Fruit fly (Drosophila melanogaster) S2 (cell line): Measurements from ENCODE around the gene Acn.

Experiments used
- CG8478 ChIP-seq: fragments of >200 bp; optimal IDR thresholded peaks from 2 replicates; lab custom pipeline; 2018
- CTCF ChIP-seq, 2 experiments: fragments of >200 bp; optimal IDR thresholded peaks; 2 replicates each; lab custom pipeline; 2018

Gene Acn

DNA sequence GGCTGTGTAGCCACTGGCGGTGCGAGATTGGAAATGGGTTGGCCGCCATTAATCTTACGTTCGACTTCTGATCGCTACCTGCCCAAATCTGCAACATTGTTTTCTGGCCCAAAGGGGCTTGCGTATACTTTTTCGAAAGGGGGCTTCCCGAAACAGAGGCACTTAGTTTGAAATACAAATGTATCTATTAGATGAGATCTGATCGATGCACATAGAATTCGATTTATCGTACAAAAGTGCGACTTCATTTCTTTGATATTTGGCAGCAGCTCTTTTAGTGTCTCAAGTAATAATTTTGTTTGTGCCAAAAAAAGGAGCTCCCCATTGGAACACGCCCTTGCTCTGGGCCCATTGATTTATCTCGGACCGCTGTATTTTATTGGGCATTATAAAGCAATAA is 26.6 kb downstream of the Acn start:
- TF ChIP-seq CTCF (optimal IDR thresholded peaks at IDR 0.05; lab: Kevin White, UChicago), result no peak
- TF ChIP-seq CG8478 (lab: Kevin White, UChicago), result no peak

DNA sequence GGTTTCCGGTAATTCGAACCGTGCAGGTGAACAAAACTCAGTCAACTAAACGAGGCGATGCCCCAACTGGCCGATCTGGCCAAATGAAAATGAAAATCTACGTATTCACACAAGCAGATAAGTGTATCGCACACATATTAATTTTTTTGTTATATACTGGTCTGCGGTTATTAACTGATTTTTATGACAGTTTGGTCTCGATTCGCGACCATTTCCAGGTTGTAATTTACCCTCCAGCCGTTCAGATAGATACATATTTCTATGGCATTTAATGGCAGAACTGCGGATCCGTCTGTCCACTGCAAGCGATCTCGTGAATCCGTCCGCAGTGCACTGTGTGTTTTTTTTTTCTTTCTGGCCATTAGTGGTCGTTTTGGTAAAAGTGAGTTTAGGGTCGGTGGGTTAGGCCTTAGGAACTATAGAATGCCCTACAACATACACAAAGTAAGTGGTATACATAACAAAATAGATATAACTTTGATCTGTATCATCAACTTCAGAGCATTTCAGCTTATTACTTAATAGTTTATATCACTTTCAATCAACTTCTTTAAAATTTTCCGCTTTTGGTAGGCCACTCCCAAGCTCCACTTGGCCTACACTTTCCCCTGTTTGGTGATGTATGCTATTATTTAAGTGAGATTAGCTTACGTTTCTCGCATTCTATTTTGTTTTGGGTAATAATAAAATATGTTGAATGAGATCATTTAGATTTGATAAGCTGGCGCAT is 29.1 kb downstream of the Acn start, which contains the start of gene CG17572:
TSS of gene CG17572 (minus strand) at position 51 of the 730 bp plus-strand sequence.
- TF ChIP-seq CG8478 (lab: Kevin White, UChicago) (no peak), CTCF (optimal IDR thresholded peaks at IDR 0.05; lab: Kevin White, UChicago) (no peak)

DNA sequence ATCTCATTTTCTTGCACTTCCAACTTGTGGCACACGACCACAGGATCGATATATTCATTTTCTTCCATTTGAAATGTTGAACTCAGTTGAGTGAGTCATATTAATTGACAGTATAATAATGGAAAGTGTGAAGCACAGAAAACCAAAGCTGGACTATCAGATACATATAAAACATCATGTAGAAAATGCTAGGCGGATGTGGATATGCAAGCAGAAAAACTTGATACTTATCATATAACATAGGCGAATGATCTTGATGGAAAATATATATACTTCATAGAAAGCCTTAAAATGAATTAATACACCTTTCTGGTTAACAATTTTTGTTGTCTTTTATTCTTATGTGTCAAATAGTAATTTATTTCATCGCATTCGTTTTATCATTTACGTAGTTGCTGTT is 33.8 kb downstream of the Acn start, which contains the start of gene CG10700:
TSS of gene CG10700 (minus strand) at position 101 of the 400 bp plus-strand sequence.
- TF ChIP-seq CG8478 (lab: Kevin White, UChicago) (no peak), CTCF (optimal IDR thresholded peaks at IDR 0.05; lab: Kevin White, UChicago) (no peak)

DNA sequence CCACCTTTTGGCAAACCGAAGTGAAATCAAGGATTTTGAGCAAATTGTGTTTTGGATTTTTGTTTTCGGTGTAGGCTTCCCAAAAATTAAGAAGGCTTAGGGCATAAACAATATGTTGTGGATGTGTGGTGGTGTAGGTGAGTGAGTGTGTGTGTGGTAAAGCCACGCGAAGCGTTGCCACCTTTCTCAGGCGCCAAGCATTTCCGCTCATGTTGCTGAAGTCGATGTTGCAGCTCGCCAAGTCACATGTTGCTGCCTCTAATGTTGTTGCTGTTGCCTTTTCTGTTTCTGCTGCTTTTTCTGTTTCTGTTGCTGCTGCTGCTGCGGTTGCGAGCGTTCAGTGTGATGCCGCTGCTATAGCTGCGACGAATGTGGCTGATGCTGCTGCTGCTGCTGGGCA is 34.6 kb downstream of the Acn start:
- no peak for TF ChIP-seq CG8478 (lab: Kevin White, UChicago)

DNA sequence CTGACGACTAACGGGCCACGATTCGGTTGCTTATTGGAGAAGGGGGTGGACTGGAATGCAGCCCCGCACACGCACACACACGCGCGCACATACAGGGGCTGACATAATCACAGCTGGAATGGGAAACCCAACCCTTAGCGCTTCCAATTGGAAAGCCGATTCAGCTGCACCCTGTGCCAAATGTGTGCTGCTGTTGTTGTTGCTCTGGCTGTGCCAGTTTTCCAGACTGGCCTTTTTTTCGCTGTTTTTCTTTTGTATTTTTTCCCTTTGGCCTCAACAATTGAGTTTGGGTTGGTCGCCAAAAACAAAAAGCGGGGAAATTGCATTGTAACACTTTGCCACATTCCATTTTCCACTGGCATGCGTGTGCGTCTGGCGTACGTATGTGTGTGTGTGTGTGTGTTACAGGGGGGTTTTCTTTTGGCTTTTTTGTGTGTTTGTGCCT is 38.2 kb downstream of the Acn start:
- TF ChIP-seq CTCF (optimal IDR thresholded peaks at IDR 0.05; lab: Kevin White, UChicago), result no peak
- TF ChIP-seq CG8478 (lab: Kevin White, UChicago), result no peak

DNA sequence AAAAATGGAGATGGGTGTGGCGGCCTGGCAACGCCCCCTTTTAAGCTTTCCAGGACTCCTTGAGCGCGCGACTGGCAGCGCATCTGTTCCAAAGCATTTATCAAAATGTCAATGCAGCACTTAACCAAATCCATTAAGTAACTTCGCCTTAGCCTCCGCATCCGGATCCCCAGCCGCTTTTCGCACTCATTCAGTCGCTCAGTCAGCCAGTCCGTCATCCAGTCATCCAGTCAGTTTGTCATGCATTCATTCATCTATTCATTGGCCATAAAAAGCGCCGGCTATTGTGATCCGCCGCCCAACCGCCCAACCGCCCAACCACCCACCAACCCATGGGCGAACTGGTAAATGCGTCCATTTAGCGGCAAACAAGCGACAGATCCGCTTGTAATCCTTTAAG is 43.7 kb downstream of the Acn start:
- TF ChIP-seq CG8478 (lab: Kevin White, UChicago), result no peak
- no peak for TF ChIP-seq CTCF (optimal IDR thresholded peaks at IDR 0.05; lab: Kevin White, UChicago)

DNA sequence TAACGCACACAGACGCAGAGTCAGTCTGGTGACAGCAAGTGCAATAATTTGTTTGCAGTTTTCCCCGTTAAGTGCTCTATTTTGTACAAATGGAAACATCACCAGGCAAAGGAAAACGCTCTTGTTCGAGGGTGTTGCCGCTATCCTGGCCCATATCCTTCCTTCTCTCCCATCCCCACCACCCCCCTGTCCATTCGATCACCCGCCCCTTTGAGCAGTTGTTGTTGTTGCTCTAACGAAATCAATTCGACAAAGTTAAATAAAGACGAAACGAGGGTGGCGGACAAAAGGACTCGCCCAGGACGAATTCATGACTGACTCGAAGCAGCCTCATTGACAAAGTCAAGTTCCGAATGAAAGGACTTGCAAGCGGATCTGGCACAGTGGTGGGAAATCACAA is 44.2 kb downstream of the Acn start:
- TF ChIP-seq CG8478 (lab: Kevin White, UChicago), result no peak
- TF ChIP-seq CTCF (optimal IDR thresholded peaks at IDR 0.05; lab: Kevin White, UChicago), result no peak

DNA sequence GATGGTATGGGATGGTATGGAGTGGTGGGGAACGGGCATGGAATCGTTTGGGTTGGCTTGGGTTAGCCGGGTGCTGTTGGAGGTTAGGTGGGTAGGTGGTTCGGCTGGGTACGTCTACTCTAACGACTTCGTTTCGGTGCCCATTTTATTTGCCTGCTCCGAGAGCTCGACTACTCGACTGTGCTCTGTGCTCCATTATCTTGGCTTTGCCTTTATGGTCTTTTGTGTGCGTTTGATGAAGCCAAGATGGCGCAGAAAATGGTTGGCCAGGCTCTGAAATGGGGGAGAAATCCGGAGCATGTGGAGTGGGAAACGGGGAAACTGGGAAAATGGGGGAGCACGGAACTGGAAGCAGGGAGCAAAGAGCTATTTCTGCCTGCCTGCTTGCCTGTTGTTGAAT is 48.7 kb downstream of the Acn start:
- TF ChIP-seq CTCF (optimal IDR thresholded peaks at IDR 0.05; lab: Kevin White, UChicago), result no peak
- TF ChIP-seq CG8478 (lab: Kevin White, UChicago), result no peak

DNA sequence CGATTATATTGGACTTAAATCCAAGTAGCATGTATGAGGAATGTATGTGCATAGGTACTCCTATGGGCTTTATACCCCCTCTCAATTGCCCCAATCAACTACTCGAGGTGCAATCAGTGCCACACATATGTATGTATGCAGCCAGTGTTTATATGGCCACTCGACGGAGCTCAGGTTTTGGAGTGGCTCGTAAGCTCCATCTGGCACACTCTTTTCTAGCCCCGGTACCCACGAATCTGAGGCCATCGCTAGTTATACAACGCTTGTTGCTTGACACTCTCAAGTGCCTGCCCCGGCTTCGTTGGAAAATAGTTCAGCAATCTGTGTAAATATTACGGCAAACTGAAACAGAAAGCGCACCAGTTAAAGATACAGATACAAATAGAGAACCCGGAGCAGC is 51.2 kb downstream of the Acn start:
- no peak for TF ChIP-seq CG8478 (lab: Kevin White, UChicago)
- no peak for TF ChIP-seq CTCF (optimal IDR thresholded peaks at IDR 0.05; lab: Kevin White, UChicago)

DNA sequence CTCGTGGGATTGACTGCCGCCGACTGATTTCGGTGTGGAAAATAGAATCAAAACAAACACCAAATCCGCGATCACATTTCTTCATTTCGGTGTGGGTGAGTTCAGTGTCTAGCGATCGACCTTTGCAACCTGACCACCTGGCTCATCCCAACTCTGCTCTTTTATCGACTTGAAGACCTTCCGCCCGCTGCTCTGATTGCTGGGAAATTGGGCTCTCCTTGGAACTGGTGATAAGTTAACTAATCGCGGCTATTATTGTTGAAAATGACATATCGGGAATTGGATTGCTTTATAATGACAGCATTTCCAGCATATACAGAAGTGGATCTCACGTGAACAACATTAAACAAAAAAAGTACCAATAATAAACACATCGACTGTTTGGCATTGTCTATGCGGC is 52.2 kb downstream of the Acn start:
- TF ChIP-seq CTCF (optimal IDR thresholded peaks at IDR 0.05; lab: Kevin White, UChicago) (no peak), CG8478 (lab: Kevin White, UChicago) (no peak)
